Fruit fly (Drosophila melanogaster) whole organism, embryonic: ENCODE measurements around the gene CG31131.

Experiments
- Ada2b ChIP-seq: fragments of 200-800 bp; sonication (Bioruptor generic); IDR thresholded peaks from 2 replicates; pipeline ENCODE4 v1.3.6; 2022; ENCODE audit warnings: missing biosample characterization, missing genetic modification characterization
- Aef1 ChIP-seq: fragments of 200-800 bp; sonication (Bioruptor generic); IDR thresholded peaks from 3 replicates; pipeline ENCODE4 v1.3.6; 2022; ENCODE audit warnings: missing biosample characterization, missing genetic modification characterization
- Asciz ChIP-seq: fragments of 200-800 bp; sonication (Bioruptor generic); optimal IDR thresholded peaks from 2 replicates; lab custom pipeline; 2017; ENCODE audit warnings: missing biosample characterization, mild to moderate bottlenecking, missing genetic modification characterization, missing genetic modification reagents
- Bteb2 ChIP-seq: fragments of 200-800 bp; sonication (Bioruptor generic); optimal IDR thresholded peaks from 2 replicates; lab custom pipeline; 2016; ENCODE audit warnings: missing biosample characterization, missing genetic modification characterization
- CG10147 ChIP-seq: fragments of 200-800 bp; sonication (Bioruptor generic); optimal IDR thresholded peaks from 2 replicates; lab custom pipeline; 2019; ENCODE audit warnings: missing biosample characterization, mild to moderate bottlenecking, missing genetic modification characterization, moderate library complexity
- CG10565 ChIP-seq: fragments of 200-800 bp; sonication (Bioruptor generic); optimal IDR thresholded peaks from 3 replicates; lab custom pipeline; 2016; ENCODE audit warnings: missing biosample characterization, mild to moderate bottlenecking, missing genetic modification characterization
- CG12155 ChIP-seq: fragments of 200-800 bp; sonication (Bioruptor generic); optimal IDR thresholded peaks from 3 replicates; lab custom pipeline; 2016; ENCODE audit warnings: missing biosample characterization, missing genetic modification characterization
- CG13123 ChIP-seq: fragments of 200-800 bp; sonication (Bioruptor generic); optimal IDR thresholded peaks from 2 replicates; lab custom pipeline; 2016; ENCODE audit warnings: missing biosample characterization, missing genetic modification characterization
- CG14710 ChIP-seq: fragments of 200-800 bp; sonication (Bioruptor generic); optimal IDR thresholded peaks from 3 replicates; lab custom pipeline; 2019; ENCODE audit warnings: missing biosample characterization, mild to moderate bottlenecking, missing genetic modification characterization, moderate library complexity
- CG15269 ChIP-seq: fragments of 200-800 bp; sonication (Bioruptor generic); optimal IDR thresholded peaks from 2 replicates; lab custom pipeline; 2018; ENCODE audit warnings: missing biosample characterization, mild to moderate bottlenecking, missing genetic modification characterization, moderate library complexity
- CG1529 ChIP-seq: fragments of 200-800 bp; sonication (Bioruptor generic); optimal IDR thresholded peaks from 3 replicates; lab custom pipeline; 2018; ENCODE audit warnings: missing biosample characterization, missing genetic modification characterization
- CG17361 ChIP-seq: fragments of 200-800 bp; sonication (Bioruptor generic); IDR thresholded peaks from 3 replicates; pipeline ENCODE4 v1.3.6; 2022; ENCODE audit warnings: missing biosample characterization, missing genetic modification characterization
- CG17385 ChIP-seq: fragments of 200-800 bp; sonication (Bioruptor generic); optimal IDR thresholded peaks from 3 replicates; lab custom pipeline; 2018; ENCODE audit warnings: missing biosample characterization, mild to moderate bottlenecking, missing genetic modification characterization
- CG18011 ChIP-seq: fragments of 200-800 bp; sonication (Bioruptor generic); optimal IDR thresholded peaks from 2 replicates; lab custom pipeline; 2017; ENCODE audit warnings: missing biosample characterization, missing genetic modification characterization, mild to moderate bottlenecking, moderate library complexity, missing genotype
- CG18619 ChIP-seq: fragments of 200-800 bp; sonication (Bioruptor generic); optimal IDR thresholded peaks from 3 replicates; lab custom pipeline; 2017; ENCODE audit warnings: missing biosample characterization, mild to moderate bottlenecking, missing genetic modification characterization
- CG4820 ChIP-seq: fragments of 200-800 bp; sonication (Bioruptor generic); optimal IDR thresholded peaks from 3 replicates; lab custom pipeline; 2016; ENCODE audit warnings: missing biosample characterization, missing genetic modification characterization
- CG4854 ChIP-seq: fragments of 200-800 bp; sonication (Bioruptor generic); optimal IDR thresholded peaks from 2 replicates; lab custom pipeline; 2016; ENCODE audit warnings: missing biosample characterization, missing genetic modification characterization, inconsistent platforms
- CG6683 ChIP-seq: fragments of 200-800 bp; sonication (Bioruptor generic); optimal IDR thresholded peaks from 2 replicates; lab custom pipeline; 2017; ENCODE audit warnings: missing biosample characterization, mild to moderate bottlenecking, missing genetic modification characterization, missing genetic modification reagents
- CG7357 ChIP-seq: fragments of 200-800 bp; sonication (Bioruptor generic); IDR thresholded peaks from 3 replicates; pipeline ENCODE4 v1.3.6; 2022; ENCODE audit warnings: missing biosample characterization, missing genetic modification characterization
- CG7839 ChIP-seq: fragments of 200-800 bp; sonication (Bioruptor generic); optimal IDR thresholded peaks from 3 replicates; lab custom pipeline; 2018; ENCODE audit warnings: missing biosample characterization, mild to moderate bottlenecking, missing genetic modification characterization, moderate library complexity
- CG9215 ChIP-seq: fragments of 200-800 bp; sonication (Bioruptor generic); IDR thresholded peaks from 2 replicates; pipeline ENCODE4 v1.3.6; 2022; ENCODE audit warnings: missing biosample characterization, missing genetic modification characterization
- CG9437 ChIP-seq: fragments of 200-800 bp; sonication (Bioruptor generic); optimal IDR thresholded peaks from 2 replicates; lab custom pipeline; 2018; ENCODE audit warnings: missing biosample characterization, mild to moderate bottlenecking, missing genetic modification characterization
- Drgx ChIP-seq: fragments of 200-800 bp; sonication (Bioruptor generic); IDR thresholded peaks from 2 replicates; pipeline ENCODE4 v1.3.6; 2022; ENCODE audit warnings: missing biosample characterization, missing genetic modification characterization
- H2.0 ChIP-seq: fragments of 200-800 bp; sonication (Bioruptor generic); IDR thresholded peaks from 2 replicates; pipeline ENCODE4 v1.3.6; 2022; ENCODE audit warnings: missing biosample characterization, missing genetic modification characterization
- HmgD ChIP-seq: fragments of 200-800 bp; sonication (Bioruptor generic); optimal IDR thresholded peaks from 3 replicates; lab custom pipeline; 2016; ENCODE audit warnings: missing biosample characterization, missing genetic modification characterization
- Hr51 ChIP-seq, 2 experiments: fragments of 200-800 bp; sonication (Bioruptor generic); optimal IDR thresholded peaks; 2 replicates in 1 of 2; 3 replicates in 1 of 2; lab custom pipeline; 2016 to 2018; ENCODE audit warnings: missing biosample characterization in 2 of 2, missing genetic modification characterization in 2 of 2, mild to moderate bottlenecking in 1 of 2, moderate library complexity in 1 of 2
- Lpt ChIP-seq: fragments of >200 bp; optimal IDR thresholded peaks from 2 replicates; lab custom pipeline; 2018; ENCODE audit warnings: missing biosample characterization, missing genetic modification characterization
- MBD-R2 ChIP-seq: fragments of 200-800 bp; sonication (Bioruptor generic); IDR thresholded peaks from 2 replicates; pipeline ENCODE4 v1.3.6; 2022; ENCODE audit warnings: missing biosample characterization, missing genetic modification characterization
- Med ChIP-seq: fragments of 200-800 bp; sonication (Bioruptor generic); peaks from one replicate; lab custom pipeline; 2016; ENCODE audit warnings: missing biosample characterization, missing genetic modification characterization, mild to moderate bottlenecking, inconsistent platforms, moderate library complexity
- Six4 ChIP-seq: fragments of 200-800 bp; sonication (Bioruptor generic); optimal IDR thresholded peaks from 2 replicates; lab custom pipeline; 2016; ENCODE audit warnings: missing biosample characterization, missing genetic modification characterization
- Vsx1 ChIP-seq: fragments of 200-800 bp; sonication (Bioruptor generic); optimal IDR thresholded peaks from 2 replicates; lab custom pipeline; 2017; ENCODE audit warnings: missing biosample characterization, mild to moderate bottlenecking, missing genetic modification characterization, missing genetic modification reagents
- al ChIP-seq: fragments of 200-800 bp; sonication (Bioruptor generic); IDR thresholded peaks from 2 replicates; pipeline ENCODE4 v1.3.6; 2022; ENCODE audit warnings: missing biosample characterization, missing genetic modification characterization
- aop ChIP-seq: fragments of 200-800 bp; sonication (Bioruptor generic); IDR thresholded peaks from 2 replicates; pipeline ENCODE4 v1.3.6; 2022; ENCODE audit warnings: missing biosample characterization, missing genetic modification characterization
- ara ChIP-seq: fragments of 200-800 bp; sonication (Bioruptor generic); IDR thresholded peaks from 2 replicates; pipeline ENCODE4 v1.3.6; 2022; ENCODE audit warnings: missing biosample characterization, missing genetic modification characterization
- caup ChIP-seq: fragments of 200-800 bp; sonication (Bioruptor generic); optimal IDR thresholded peaks from 3 replicates; lab custom pipeline; 2017; ENCODE audit warnings: missing biosample characterization, mild to moderate bottlenecking, missing genetic modification characterization, moderate library complexity; ENCODE audit not compliant: severe bottlenecking
- chn ChIP-seq: fragments of 200-800 bp; sonication (Bioruptor generic); optimal IDR thresholded peaks from 2 replicates; lab custom pipeline; 2016; ENCODE audit warnings: missing biosample characterization, missing genetic modification characterization
- dpn ChIP-seq, 2 experiments: fragments of 200-800 bp; sonication (Bioruptor generic); optimal IDR thresholded peaks; 3 replicates each; lab custom pipeline; 2016; ENCODE audit warnings: missing biosample characterization in 2 of 2, missing genetic modification characterization in 2 of 2
- dysf ChIP-seq: fragments of 200-800 bp; sonication (Bioruptor generic); IDR thresholded peaks from 3 replicates; pipeline ENCODE4 v1.3.6; 2022; ENCODE audit warnings: missing biosample characterization, missing genetic modification characterization
- ems ChIP-seq: fragments of 200-800 bp; sonication (Bioruptor generic); optimal IDR thresholded peaks from 3 replicates; lab custom pipeline; 2016; ENCODE audit warnings: missing biosample characterization, missing genetic modification characterization
- esg ChIP-seq: fragments of 200-800 bp; sonication (Bioruptor generic); conservative IDR thresholded peaks from 2 replicates; pipeline ENCODE4 v1.3.6; 2022; ENCODE audit warnings: missing biosample characterization, missing genetic modification characterization
- hb ChIP-seq: fragments of 200-800 bp; sonication (Bioruptor generic); IDR thresholded peaks from 3 replicates; pipeline ENCODE4 v1.3.6; 2022; ENCODE audit warnings: missing biosample characterization, missing genetic modification characterization; ENCODE audit not compliant: partially characterized antibody
- hbn ChIP-seq: fragments of 200-800 bp; sonication (Bioruptor generic); IDR thresholded peaks from 2 replicates; pipeline ENCODE4 v1.3.6; 2022; ENCODE audit warnings: missing biosample characterization, missing genetic modification characterization; ENCODE audit not compliant: partially characterized antibody
- org-1 ChIP-seq: fragments of 200-800 bp; sonication (Bioruptor generic); optimal IDR thresholded peaks from 2 replicates; lab custom pipeline; 2017; ENCODE audit warnings: missing biosample characterization, missing genetic modification characterization
- pfk ChIP-seq: fragments of 200-800 bp; sonication (Bioruptor generic); optimal IDR thresholded peaks from 2 replicates; lab custom pipeline; 2018; ENCODE audit warnings: missing biosample characterization, mild to moderate bottlenecking, missing genetic modification characterization, moderate library complexity
- sima ChIP-seq: fragments of 200-800 bp; sonication (Bioruptor generic); optimal IDR thresholded peaks from 2 replicates; lab custom pipeline; 2016; ENCODE audit warnings: missing biosample characterization, missing genetic modification characterization
- so ChIP-seq: fragments of 200-800 bp; sonication (Bioruptor generic); IDR thresholded peaks from 3 replicates; pipeline ENCODE4 v1.3.6; 2022; ENCODE audit warnings: missing biosample characterization, missing genetic modification characterization
- tgo ChIP-seq: fragments of 200-800 bp; sonication (Bioruptor generic); IDR thresholded peaks from 3 replicates; pipeline ENCODE4 v1.3.6; 2022; ENCODE audit warnings: missing biosample characterization, missing genetic modification characterization
- trem ChIP-seq: fragments of 200-800 bp; optimal IDR thresholded peaks from 3 replicates; lab custom pipeline; 2019; ENCODE audit warnings: missing biosample characterization, mild to moderate bottlenecking, missing genetic modification characterization, moderate library complexity
- twi ChIP-seq: fragments of 200-800 bp; optimal IDR thresholded peaks from 2 replicates; lab custom pipeline; 2019; ENCODE audit warnings: missing biosample characterization, mild to moderate bottlenecking, missing genetic modification characterization, moderate library complexity
- zfh2 ChIP-seq: fragments of 200-800 bp; sonication (Bioruptor generic); optimal IDR thresholded peaks from 2 replicates; lab custom pipeline; 2016; ENCODE audit warnings: missing biosample characterization, missing genetic modification characterization

The CG31131 gene

dm6 chr3R:27987329-27987728 is 24.3 kb upstream of the CG31131 start (continued):
- peak; percentile 20 for TF ChIP-seq Vsx1 (GFP tag; lab: Kevin White, UChicago)
- TF ChIP-seq Asciz (GFP tag; lab: Kevin White, UChicago), result peak; percentile 8
- TF ChIP-seq Ada2b, result peak; percentile 63
- TF ChIP-seq al (GFP tag; lab: Robert Waterston, UW), result peak; percentile 78
- peak; percentile 57 for TF ChIP-seq CG12155 (GFP tag; lab: Kevin White, UChicago)
- peak; percentile 14 for TF ChIP-seq CG13123 (GFP tag; lab: Kevin White, UChicago)
- no peak for TF ChIP-seq hbn (GFP tag; lab: Robert Waterston, UW)
- TF ChIP-seq Aef1, result peak; percentile 53; the same call in 2 of the 3 replicates
- peak; percentile 57 for TF ChIP-seq Drgx (GFP tag; lab: Robert Waterston, UW)
- TF ChIP-seq CG17385 (GFP tag; lab: Kevin White, UChicago), result peak; percentile 69
- TF ChIP-seq twi (tag; lab: Kevin White, UChicago), result peak; percentile 25
- no peak for TF ChIP-seq sima (GFP tag; lab: Kevin White, UChicago)
- TF ChIP-seq CG10565, result no peak
- TF ChIP-seq CG18619, result peak; percentile 59
- TF ChIP-seq CG15269 (tag; lab: Kevin White, UChicago), result peak; percentile 81
- peak; percentile 39; the same call in 1 of the 3 replicates for TF ChIP-seq CG7357
- peak; percentile 70 for TF ChIP-seq esg (GFP tag; lab: Robert Waterston, UW)
- TF ChIP-seq CG17361, result peak; percentile 78
- peak; percentile 35 for TF ChIP-seq CG4854 (GFP tag; lab: Kevin White, UChicago)
- TF ChIP-seq so, result peak; percentile 69; the same call in 2 of the 3 replicates
- no peak for TF ChIP-seq HmgD (GFP tag; lab: Kevin White, UChicago)
- peak; percentile 46 for TF ChIP-seq CG4820 (GFP tag; lab: Kevin White, UChicago)
- TF ChIP-seq Med (GFP tag; lab: Kevin White, UChicago), result peak; percentile 44
- peak; percentile 45 for TF ChIP-seq CG1529 (GFP tag; lab: Kevin White, UChicago)
- TF ChIP-seq zfh2, result peak; percentile 2
- peak in 1 of 2 experiments; percentile 78 for TF ChIP-seq Hr51 (GFP tag; optimal IDR thresholded peaks at IDR 0.05; lab: Kevin White, UChicago)
- no peak for TF ChIP-seq chn (GFP tag; lab: Kevin White, UChicago)
- TF ChIP-seq caup, result peak; percentile 34
- peak; percentile 81; the same call in 2 of the 3 replicates for TF ChIP-seq dysf
- peak; percentile 38; the same call in 1 of the 2 replicates for TF ChIP-seq MBD-R2 (GFP tag; lab: Robert Waterston, UW)
- TF ChIP-seq pfk (GFP tag; lab: Kevin White, UChicago), result no peak
- TF ChIP-seq CG9215 (GFP tag; lab: Robert Waterston, UW), result peak; percentile 73
- peak; percentile 79 for TF ChIP-seq tgo
- TF ChIP-seq CG10147, result peak; percentile 69
- peak; percentile 39 for TF ChIP-seq trem (tag; lab: Kevin White, UChicago)
- TF ChIP-seq Lpt (GFP tag; lab: Kevin White, UChicago), result no peak
- no peak for TF ChIP-seq hb (GFP tag; lab: Robert Waterston, UW)
- peak; percentile 52 for TF ChIP-seq CG6683 (GFP tag; lab: Kevin White, UChicago)
- TF ChIP-seq ems, result no peak
- TF ChIP-seq CG18011 (GFP tag; lab: Kevin White, UChicago), result peak; percentile 57
- TF ChIP-seq org-1 (GFP tag; lab: Kevin White, UChicago), result peak; percentile 28
- peak; percentile 83 for TF ChIP-seq CG7839
- peak; percentile 35 for TF ChIP-seq CG14710 (tag; lab: Kevin White, UChicago)
- peak; percentile 15 to 60 for TF ChIP-seq dpn (GFP tag; optimal IDR thresholded peaks at IDR 0.05; lab: Kevin White, UChicago)
- TF ChIP-seq H2.0, result peak; percentile 49; the same call in 1 of the 2 replicates
- no peak for TF ChIP-seq aop (GFP tag; lab: Robert Waterston, UW)
- peak; percentile 32; the same call in 1 of the 2 replicates for TF ChIP-seq ara (GFP tag; lab: Robert Waterston, UW)
- TF ChIP-seq Six4 (GFP tag; lab: Kevin White, UChicago), result peak; percentile 30
- TF ChIP-seq Bteb2 (GFP tag; lab: Kevin White, UChicago), result peak; percentile 1
- TF ChIP-seq CG9437 (GFP tag; lab: Kevin White, UChicago), result peak; percentile 63
